Fruit fly (Drosophila melanogaster) Kc167 (cell line): ENCODE results near the gene ranshi.

ENCODE experiments used
- Myc ChIP-seq: fragments of >200 bp; optimal IDR thresholded peaks from 2 replicates; lab custom pipeline; 2017; ENCODE audit warnings: missing external identifiers
- Sin3A ChIP-seq: fragments of >200 bp; optimal IDR thresholded peaks from 2 replicates; lab custom pipeline; 2018; ENCODE audit warnings: missing external identifiers
- h ChIP-seq: fragments of >200 bp; optimal IDR thresholded peaks from 3 replicates; lab custom pipeline; 2018; ENCODE audit warnings: missing external identifiers
- insv ChIP-seq: fragments of >200 bp; optimal IDR thresholded peaks from 3 replicates; lab custom pipeline; 2018; ENCODE audit warnings: missing external identifiers
- psq ChIP-seq: fragments of >200 bp; optimal IDR thresholded peaks from 2 replicates; lab custom pipeline; 2017; ENCODE audit warnings: missing external identifiers
- ttk ChIP-seq: sonication (Bioruptor generic); optimal IDR thresholded peaks from 2 replicates; lab custom pipeline; 2017; ENCODE audit warnings: missing external identifiers

- TF ChIP-seq insv (no peak), h (lab: Kevin White, UChicago) (no peak), psq (lab: Kevin White, UChicago) (no peak), Myc (no peak), ttk (lab: Kevin White, UChicago) (no peak), Sin3A (lab: Kevin White, UChicago) (no peak)
Measured at dm6 chr3R:8705323-8706097, 24.0 kb downstream of the ranshi start.
